Worm (Caenorhabditis elegans) whole organism, late embryonic: ENCODE data around the gene R02F11.9.

Experiments
- C08G9.2 ChIP-seq: sonication (generic microtip); optimal IDR thresholded peaks from 2 replicates; lab custom pipeline; 2016; ENCODE audit warnings: mild to moderate bottlenecking, missing genetic modification characterization, moderate library complexity, missing compliant biosample characterization
- C38D4.7 ChIP-seq: fragments of 200-800 bp; sonication (Bioruptor generic); optimal IDR thresholded peaks from 2 replicates; lab custom pipeline; 2018; ENCODE audit warnings: mild to moderate bottlenecking, missing genetic modification characterization, moderate library complexity, missing compliant biosample characterization
- F13H6.1 ChIP-seq: sonication (generic microtip); optimal IDR thresholded peaks from 2 replicates; lab custom pipeline; 2016; ENCODE audit warnings: missing genetic modification characterization, missing compliant biosample characterization
- K02D7.2 ChIP-seq: sonication (generic microtip); optimal IDR thresholded peaks from 2 replicates; lab custom pipeline; 2017; ENCODE audit warnings: mild to moderate bottlenecking, missing genetic modification characterization, missing compliant biosample characterization
- K09A11.1 ChIP-seq: sonication (generic microtip); optimal IDR thresholded peaks from 2 replicates; lab custom pipeline; 2017; ENCODE audit warnings: antibody characterized with exemption, mild to moderate bottlenecking, missing genetic modification characterization, missing compliant biosample characterization; ENCODE audit not compliant: insufficient read depth
- T23F11.4 ChIP-seq: fragments of 200-800 bp; sonication (Bioruptor generic); optimal IDR thresholded peaks from 2 replicates; lab custom pipeline; 2018; ENCODE audit warnings: mild to moderate bottlenecking, missing genetic modification characterization, missing compliant biosample characterization
- ahr-1 ChIP-seq: sonication (generic microtip); optimal IDR thresholded peaks from 2 replicates; lab custom pipeline; 2016; ENCODE audit warnings: missing genetic modification characterization, missing compliant biosample characterization
- ama-1 ChIP-seq: fragments of 150-350 bp; optimal IDR thresholded peaks from 2 replicates; lab custom pipeline; 2014
- ceh-18 ChIP-seq: sonication (generic microtip); optimal IDR thresholded peaks from 2 replicates; lab custom pipeline; 2016; ENCODE audit warnings: missing genetic modification characterization, missing compliant biosample characterization
- ceh-19 ChIP-seq: fragments of 200-800 bp; sonication (Bioruptor generic); optimal IDR thresholded peaks from 2 replicates; lab custom pipeline; 2018; ENCODE audit warnings: mild to moderate bottlenecking, missing genetic modification characterization, missing compliant biosample characterization
- ceh-22 ChIP-seq: sonication (generic microtip); optimal IDR thresholded peaks from 2 replicates; lab custom pipeline; 2017; ENCODE audit warnings: missing biosample characterization, missing genetic modification characterization
- ceh-24 ChIP-seq: sonication (generic microtip); optimal IDR thresholded peaks from 2 replicates; lab custom pipeline; 2016; ENCODE audit warnings: mild to moderate bottlenecking, missing genetic modification characterization, missing compliant biosample characterization
- che-1 ChIP-seq: sonication (generic microtip); optimal IDR thresholded peaks from 2 replicates; lab custom pipeline; 2016; ENCODE audit warnings: mild to moderate bottlenecking, missing genetic modification characterization, missing compliant biosample characterization
- elt-2 ChIP-seq: sonication (generic microtip); optimal IDR thresholded peaks from 2 replicates; lab custom pipeline; 2016; ENCODE audit warnings: missing genetic modification reagents, missing genetic modification characterization, missing compliant biosample characterization
- eyg-1 ChIP-seq: sonication (generic microtip); optimal IDR thresholded peaks from 2 replicates; lab custom pipeline; 2016; ENCODE audit warnings: missing genotype, missing genetic modification characterization, missing compliant biosample characterization
- fax-1 ChIP-seq: sonication (generic microtip); optimal IDR thresholded peaks from 2 replicates; lab custom pipeline; 2016; ENCODE audit warnings: missing genotype, missing genetic modification characterization, missing compliant biosample characterization
- fkh-10 ChIP-seq: fragments of 150-350 bp; optimal IDR thresholded peaks from 2 replicates; lab custom pipeline; 2014; ENCODE audit warnings: missing biosample characterization, missing genetic modification reagents, missing genetic modification characterization
- fkh-6 ChIP-seq: sonication (generic microtip); optimal IDR thresholded peaks from 2 replicates; lab custom pipeline; 2016; ENCODE audit warnings: missing genetic modification characterization, missing compliant biosample characterization
- gmeb-2 ChIP-seq: sonication (generic microtip); optimal IDR thresholded peaks from 2 replicates; lab custom pipeline; 2016; ENCODE audit warnings: missing genetic modification characterization, inconsistent platforms, missing compliant biosample characterization
- hlh-13 ChIP-seq: fragments of 200-800 bp; sonication (Bioruptor generic); optimal IDR thresholded peaks from 2 replicates; lab custom pipeline; 2018; ENCODE audit warnings: mild to moderate bottlenecking, missing genetic modification characterization, missing compliant biosample characterization
- hlh-15 ChIP-seq: sonication (generic microtip); optimal IDR thresholded peaks from 2 replicates; lab custom pipeline; 2016; ENCODE audit warnings: missing genetic modification characterization, missing compliant biosample characterization
- hlh-8 ChIP-seq: sonication (generic microtip); optimal IDR thresholded peaks from 2 replicates; lab custom pipeline; 2016; ENCODE audit warnings: missing genotype, missing genetic modification characterization, missing compliant biosample characterization
- lim-6 ChIP-seq: sonication (generic microtip); optimal IDR thresholded peaks from 2 replicates; lab custom pipeline; 2016; ENCODE audit warnings: missing genetic modification characterization, missing compliant biosample characterization
- madf-2 ChIP-seq: sonication (generic microtip); optimal IDR thresholded peaks from 2 replicates; lab custom pipeline; 2017; ENCODE audit warnings: missing genetic modification characterization, missing compliant biosample characterization
- mec-3 ChIP-seq: sonication (generic microtip); optimal IDR thresholded peaks from 2 replicates; lab custom pipeline; 2016; ENCODE audit warnings: borderline replicate concordance, missing genetic modification characterization, missing compliant biosample characterization
- nfya-1 ChIP-seq: sonication (generic microtip); optimal IDR thresholded peaks from 2 replicates; lab custom pipeline; 2017; ENCODE audit warnings: missing genetic modification characterization, mild to moderate bottlenecking, missing compliant biosample characterization, antibody characterized with exemption, moderate library complexity
- pag-3 ChIP-seq: sonication (generic microtip); optimal IDR thresholded peaks from 2 replicates; lab custom pipeline; 2016; ENCODE audit warnings: missing compliant biosample characterization, missing genetic modification characterization, borderline replicate concordance
- pax-1 ChIP-seq: fragments of 150-350 bp; optimal IDR thresholded peaks from 2 replicates; lab custom pipeline; 2014; ENCODE audit warnings: missing biosample characterization, missing genetic modification characterization
- pha-2 ChIP-seq: sonication (generic microtip); optimal IDR thresholded peaks from 2 replicates; lab custom pipeline; 2017; ENCODE audit warnings: mild to moderate bottlenecking, missing genetic modification characterization, missing compliant biosample characterization
- pros-1 ChIP-seq: fragments of 150-350 bp; optimal IDR thresholded peaks from 2 replicates; lab custom pipeline; 2014; ENCODE audit warnings: missing biosample characterization, missing genetic modification reagents, missing genetic modification characterization
- ref-2 ChIP-seq: sonication (generic microtip); optimal IDR thresholded peaks from 2 replicates; lab custom pipeline; 2016; ENCODE audit warnings: missing genetic modification characterization, missing compliant biosample characterization
- rnt-1 ChIP-seq: sonication (generic microtip); optimal IDR thresholded peaks from 2 replicates; lab custom pipeline; 2016; ENCODE audit warnings: missing genetic modification characterization, missing compliant biosample characterization
- sdc-2 ChIP-seq: sonication (generic microtip); optimal IDR thresholded peaks from 2 replicates; lab custom pipeline; 2016; ENCODE audit warnings: missing genotype, missing genetic modification characterization, missing compliant biosample characterization
- sox-4 ChIP-seq: sonication (generic microtip); optimal IDR thresholded peaks from 2 replicates; lab custom pipeline; 2017; ENCODE audit warnings: mild to moderate bottlenecking, missing genetic modification characterization, inconsistent platforms, missing compliant biosample characterization
- syd-9 ChIP-seq: sonication (generic microtip); optimal IDR thresholded peaks from 2 replicates; lab custom pipeline; 2016; ENCODE audit warnings: mild to moderate bottlenecking, missing genetic modification characterization, moderate library complexity, missing compliant biosample characterization
- tbx-2 ChIP-seq: sonication (generic microtip); optimal IDR thresholded peaks from 2 replicates; lab custom pipeline; 2016; ENCODE audit warnings: missing genetic modification characterization, missing compliant biosample characterization
- tbx-7 ChIP-seq: sonication (generic microtip); optimal IDR thresholded peaks from 2 replicates; lab custom pipeline; 2016; ENCODE audit warnings: missing genotype, missing genetic modification characterization, missing compliant biosample characterization
- ttx-3 ChIP-seq: sonication (generic microtip); optimal IDR thresholded peaks from 2 replicates; lab custom pipeline; 2016; ENCODE audit warnings: missing genetic modification reagents, missing genetic modification characterization, missing compliant biosample characterization
- unc-3 ChIP-seq, 2 experiments: fragments of 200-800 bp in 1 of 2; sonication (Bioruptor generic) in 1 of 2; sonication (generic microtip) in 1 of 2; conservative IDR thresholded peaks in 1 of 2; optimal IDR thresholded peaks in 1 of 2; 2 replicates each; pipeline versions ENCODE4 v1.3.6 to Lab custom; 2016 to 2022; ENCODE audit warnings: missing compliant biosample characterization in 2 of 2, missing genetic modification characterization in 2 of 2, missing genetic modification reagents in 1 of 2
- unc-55 ChIP-seq: sonication (generic microtip); optimal IDR thresholded peaks from 2 replicates; lab custom pipeline; 2017; ENCODE audit warnings: missing biosample characterization, missing genetic modification reagents, missing genetic modification characterization
- unc-86 ChIP-seq: sonication (generic microtip); optimal IDR thresholded peaks from 2 replicates; lab custom pipeline; 2016; ENCODE audit warnings: missing genetic modification characterization, missing compliant biosample characterization
- ztf-16 ChIP-seq: sonication (generic microtip); optimal IDR thresholded peaks from 2 replicates; lab custom pipeline; 2017; ENCODE audit warnings: missing genetic modification characterization, missing compliant biosample characterization

Gene R02F11.9

ce11 chrV:4787166-4787565 is at the start of gene R02F11.9:
R02F11.9 (plus strand) TSS chrV:4787466.
- TF ChIP-seq ceh-19 (no peak), pag-3 (tag; lab: Kevin White, UChicago) (no peak), ttx-3 (tag; lab: Kevin White, UChicago) (no peak), tbx-7 (tag; lab: Kevin White, UChicago) (no peak), T23F11.4 (GFP tag; lab: Kevin White, UChicago) (no peak), pha-2 (tag; lab: Kevin White, UChicago) (no peak), hlh-8 (tag; lab: Kevin White, UChicago) (no peak), ref-2 (tag; lab: Kevin White, UChicago) (no peak), pax-1 (tag; lab: Kevin White, UChicago) (no peak), nfya-1 (tag; lab: Kevin White, UChicago) (no peak), unc-3 (GFP tag; conservative IDR thresholded peaks at IDR 0.05; lab: Robert Waterston, UW) (no peak), unc-3 (tag; optimal IDR thresholded peaks at IDR 0.05; lab: Kevin White, UChicago) (no peak), fkh-6 (tag; lab: Kevin White, UChicago) (no peak), sox-4 (tag; lab: Kevin White, UChicago) (no peak), sdc-2 (tag; lab: Kevin White, UChicago) (no peak), fkh-10 (GFP tag; lab: Kevin White, UChicago) (no peak), syd-9 (tag; lab: Kevin White, UChicago) (no peak), C38D4.7 (GFP tag; lab: Kevin White, UChicago) (no peak)

ce11 chrV:4737727-4738126 is 49.5 kb upstream of the R02F11.9 start, which contains the start of gene F39G3.2:
F39G3.2 (plus strand) TSS chrV:4737831.
- peak; percentile 98 for TF ChIP-seq elt-2 (tag; lab: Kevin White, UChicago)
- TF ChIP-seq ceh-24 (tag; lab: Kevin White, UChicago) = no peak

ce11 chrV:4742190-4742589 is 45.1 kb upstream of the R02F11.9 start, which contains the start of gene ugt-61:
ugt-61 (plus strand) TSS chrV:4742422.
- no peak for TF ChIP-seq C38D4.7 (GFP tag; lab: Kevin White, UChicago)
- no peak for TF ChIP-seq pros-1
- TF ChIP-seq K02D7.2 (tag; lab: Kevin White, UChicago) = no peak
- TF ChIP-seq ztf-16 = no peak
- TF ChIP-seq rnt-1 (tag; lab: Kevin White, UChicago) = no peak
- no peak for TF ChIP-seq fax-1 (tag; lab: Kevin White, UChicago)
- TF ChIP-seq che-1 = no peak
- TF ChIP-seq K09A11.1 = no peak
- TF ChIP-seq ref-2 (tag; lab: Kevin White, UChicago) = no peak
- TF ChIP-seq lim-6 (tag; lab: Kevin White, UChicago) = no peak
- TF ChIP-seq hlh-13 = no peak
- no peak for TF ChIP-seq ceh-19
- TF ChIP-seq ttx-3 (tag; lab: Kevin White, UChicago) = no peak
- TF ChIP-seq fkh-10 (GFP tag; lab: Kevin White, UChicago) = no peak
- TF ChIP-seq unc-86 (tag; lab: Kevin White, UChicago) = no peak
- no peak for TF ChIP-seq ama-1 (lab: Kevin White, UChicago)
- no peak for TF ChIP-seq mec-3 (tag; lab: Kevin White, UChicago)
- TF ChIP-seq madf-2 = no peak
- TF ChIP-seq eyg-1 (tag; lab: Kevin White, UChicago) = no peak

ce11 chrV:4745269-4745668 is 42.0 kb upstream of the R02F11.9 start, which contains the start of gene C18G1.7:
C18G1.7 (plus strand) TSS chrV:4745569.
- TF ChIP-seq C38D4.7 (GFP tag; lab: Kevin White, UChicago) (no peak), hlh-15 (tag; lab: Kevin White, UChicago) (no peak), F13H6.1 (tag; lab: Kevin White, UChicago) (no peak), pag-3 (tag; lab: Kevin White, UChicago) (no peak), gmeb-2 (no peak), ahr-1 (no peak), ceh-22 (no peak), unc-55 (GFP tag; lab: Kevin White, UChicago) (no peak), ceh-18 (tag; lab: Kevin White, UChicago) (no peak), C08G9.2 (tag; lab: Kevin White, UChicago) (no peak), ceh-24 (tag; lab: Kevin White, UChicago) (no peak), tbx-2 (no peak)
